Worm (Caenorhabditis elegans) whole organism, L4 larva: ENCODE data around the gene col-161.

Source experiments
- F26F4.8 ChIP-seq: fragments of 200-800 bp; sonication (Bioruptor generic); conservative IDR thresholded peaks from 2 replicates; pipeline ENCODE4 v1.3.6; 2022; ENCODE audit warnings: missing genetic modification characterization, missing compliant biosample characterization
- T20F7.1 ChIP-seq: fragments of 200-800 bp; sonication (Bioruptor generic); optimal IDR thresholded peaks from 2 replicates; lab custom pipeline; 2018; ENCODE audit warnings: mild to moderate bottlenecking, missing genetic modification characterization, missing compliant biosample characterization
- T26A8.4 ChIP-seq: fragments of 200-800 bp; sonication (Bioruptor generic); IDR thresholded peaks from 2 replicates; pipeline ENCODE4 v1.3.6; 2022; ENCODE audit warnings: missing genetic modification characterization, missing compliant biosample characterization
- Y48G9A.11 ChIP-seq: fragments of 200-800 bp; sonication (Bioruptor generic); IDR thresholded peaks from 2 replicates; pipeline ENCODE4 v1.3.6; 2022; ENCODE audit warnings: missing genetic modification reagents, missing genetic modification characterization, missing compliant biosample characterization
- ZK337.2 ChIP-seq: fragments of 200-800 bp; sonication (Bioruptor generic); IDR thresholded peaks from 2 replicates; pipeline ENCODE4 v1.3.6; 2022; ENCODE audit warnings: missing genetic modification reagents, missing genetic modification characterization, missing compliant biosample characterization
- ZK546.5 ChIP-seq, 2 experiments: sonication (generic microtip); optimal IDR thresholded peaks; 2 replicates each; lab custom pipeline; 2017; ENCODE audit warnings: missing biosample characterization in 2 of 2, missing genetic modification characterization in 2 of 2
- aha-1 ChIP-seq: fragments of 150-350 bp; peaks from one replicate; lab custom pipeline; 2014; ENCODE audit warnings: missing biosample characterization, missing genetic modification characterization
- aly-2 ChIP-seq: sonication (generic microtip); optimal IDR thresholded peaks from 2 replicates; lab custom pipeline; 2018; ENCODE audit warnings: missing biosample characterization, missing genetic modification characterization
- ama-1 ChIP-seq: fragments of 150-350 bp; optimal IDR thresholded peaks from 2 replicates; lab custom pipeline; 2014; ENCODE audit warnings: inconsistent platforms, mixed read lengths
- ceh-20 ChIP-seq: fragments of 200-800 bp; sonication (Bioruptor generic); IDR thresholded peaks from 2 replicates; pipeline ENCODE4 v1.3.6; 2022; ENCODE audit warnings: missing genetic modification reagents, missing genetic modification characterization, missing compliant biosample characterization
- ceh-28 ChIP-seq: fragments of 150-350 bp; optimal IDR thresholded peaks from 2 replicates; lab custom pipeline; 2014; ENCODE audit warnings: missing biosample characterization, missing genetic modification reagents, missing genetic modification characterization
- ceh-32 ChIP-seq: sonication (generic microtip); optimal IDR thresholded peaks from 2 replicates; lab custom pipeline; 2016; ENCODE audit warnings: mild to moderate bottlenecking, missing genetic modification characterization, missing compliant biosample characterization; ENCODE audit not compliant: poor library complexity
- ceh-82 ChIP-seq: sonication (generic microtip); optimal IDR thresholded peaks from 2 replicates; lab custom pipeline; 2017; ENCODE audit warnings: missing biosample characterization, missing genetic modification characterization
- cey-2 ChIP-seq: sonication (generic microtip); optimal IDR thresholded peaks from 3 replicates; lab custom pipeline; 2017; ENCODE audit warnings: missing genetic modification characterization, mild to moderate bottlenecking, missing compliant biosample characterization, antibody characterized with exemption, borderline replicate concordance; ENCODE audit not compliant: insufficient read depth
- daf-12 ChIP-seq: fragments of 150-350 bp; optimal IDR thresholded peaks from 2 replicates; lab custom pipeline; 2014; ENCODE audit warnings: missing biosample characterization, missing genetic modification reagents, missing genetic modification characterization
- dmd-8 ChIP-seq: fragments of 200-800 bp; sonication (Bioruptor generic); IDR thresholded peaks from 2 replicates; pipeline ENCODE4 v1.3.6; 2022; ENCODE audit warnings: missing genetic modification characterization, missing compliant biosample characterization
- dmd-9 ChIP-seq: fragments of 200-800 bp; sonication (Bioruptor generic); IDR thresholded peaks from 2 replicates; pipeline ENCODE4 v1.3.6; 2022; ENCODE audit warnings: missing genetic modification reagents, missing genetic modification characterization, missing compliant biosample characterization
- dpl-1 ChIP-seq: fragments of 150-350 bp; optimal IDR thresholded peaks from 2 replicates; lab custom pipeline; 2014; ENCODE audit warnings: missing biosample characterization, missing genetic modification reagents, missing genetic modification characterization
- duxl-1 ChIP-seq: sonication (generic microtip); optimal IDR thresholded peaks from 2 replicates; lab custom pipeline; 2016; ENCODE audit warnings: mild to moderate bottlenecking, missing genetic modification characterization, moderate library complexity, missing compliant biosample characterization; ENCODE audit not compliant: poor library complexity
- dve-1 ChIP-seq: sonication (generic microtip); optimal IDR thresholded peaks from 2 replicates; lab custom pipeline; 2017; ENCODE audit warnings: antibody characterized with exemption, mild to moderate bottlenecking, missing genetic modification characterization, missing compliant biosample characterization; ENCODE audit not compliant: insufficient read depth
- gei-8 ChIP-seq: fragments of 200-800 bp; sonication (Bioruptor generic); optimal IDR thresholded peaks from 2 replicates; lab custom pipeline; 2018; ENCODE audit warnings: mild to moderate bottlenecking, missing genetic modification characterization, missing compliant biosample characterization
- hlh-11 ChIP-seq: fragments of 200-800 bp; sonication (Bioruptor generic); optimal IDR thresholded peaks from 2 replicates; lab custom pipeline; 2018; ENCODE audit warnings: mild to moderate bottlenecking, missing genetic modification characterization, missing compliant biosample characterization
- hmg-1.1 ChIP-seq: fragments of 200-800 bp; sonication (Bioruptor generic); IDR thresholded peaks from 2 replicates; pipeline ENCODE4 v1.3.6; 2022; ENCODE audit warnings: missing genetic modification reagents, missing genetic modification characterization, missing compliant biosample characterization
- jun-1 ChIP-seq: fragments of 150-350 bp; optimal IDR thresholded peaks from 2 replicates; lab custom pipeline; 2014; ENCODE audit warnings: missing biosample characterization, missing genetic modification reagents, missing genetic modification characterization
- lin-13 ChIP-seq: fragments of 150-350 bp; optimal IDR thresholded peaks from 2 replicates; lab custom pipeline; 2014; ENCODE audit warnings: missing biosample characterization, missing genetic modification reagents, missing genetic modification characterization
- lin-15B ChIP-seq: fragments of 150-350 bp; sonication (generic microtip); optimal IDR thresholded peaks from 3 replicates; lab custom pipeline; 2014; ENCODE audit warnings: missing biosample characterization, missing genetic modification characterization
- lsy-2 ChIP-seq, 2 experiments: fragments of 150-350 bp in 1 of 2; sonication (generic microtip) in 1 of 2; optimal IDR thresholded peaks; 2 replicates each; lab custom pipeline; 2014 to 2017; ENCODE audit warnings: missing biosample characterization in 2 of 2, missing genetic modification characterization in 2 of 2
- madf-5 ChIP-seq, 2 experiments: fragments of 200-800 bp; sonication (Bioruptor generic); IDR thresholded peaks; 2 replicates each; pipeline ENCODE4 v1.3.6; 2022; ENCODE audit warnings: missing compliant biosample characterization in 2 of 2, missing genetic modification characterization in 2 of 2
- mes-2 ChIP-seq: sonication (generic microtip); optimal IDR thresholded peaks from 2 replicates; lab custom pipeline; 2016; ENCODE audit warnings: missing genotype, mild to moderate bottlenecking, missing genetic modification characterization, missing compliant biosample characterization; ENCODE audit not compliant: poor library complexity, severe bottlenecking
- mxl-2 ChIP-seq: fragments of 200-800 bp; sonication (Bioruptor generic); conservative IDR thresholded peaks from 2 replicates; pipeline ENCODE4 v1.3.6; 2022; ENCODE audit warnings: missing genetic modification reagents, missing genetic modification characterization, missing compliant biosample characterization
- nhr-102 ChIP-seq: sonication (generic microtip); optimal IDR thresholded peaks from 2 replicates; lab custom pipeline; 2016; ENCODE audit warnings: mild to moderate bottlenecking, missing genetic modification characterization, moderate library complexity, missing compliant biosample characterization
- nhr-11 ChIP-seq: fragments of 150-350 bp; optimal IDR thresholded peaks from 2 replicates; lab custom pipeline; 2014; ENCODE audit warnings: missing biosample characterization, missing genetic modification characterization
- nhr-111 ChIP-seq: fragments of 200-800 bp; sonication (Bioruptor generic); optimal IDR thresholded peaks from 2 replicates; lab custom pipeline; 2018; ENCODE audit warnings: mild to moderate bottlenecking, missing genetic modification characterization, missing compliant biosample characterization
- nhr-25 ChIP-seq: sonication (generic microtip); optimal IDR thresholded peaks from 2 replicates; lab custom pipeline; 2017; ENCODE audit warnings: missing genetic modification characterization, mild to moderate bottlenecking, missing compliant biosample characterization, antibody characterized with exemption, moderate library complexity, borderline replicate concordance; ENCODE audit not compliant: insufficient read depth
- nhr-28 ChIP-seq: fragments of 150-350 bp; optimal IDR thresholded peaks from 2 replicates; lab custom pipeline; 2014; ENCODE audit warnings: missing biosample characterization, missing genetic modification characterization
- nhr-6 ChIP-seq: fragments of 150-350 bp; optimal IDR thresholded peaks from 2 replicates; lab custom pipeline; 2014; ENCODE audit warnings: missing biosample characterization, missing genetic modification characterization
- saeg-2 ChIP-seq: fragments of 200-800 bp; sonication (Bioruptor generic); IDR thresholded peaks from 2 replicates; pipeline ENCODE4 v1.3.6; 2022; ENCODE audit warnings: missing genetic modification reagents, missing genetic modification characterization, missing compliant biosample characterization
- set-16 ChIP-seq: fragments of 200-800 bp; sonication (Bioruptor generic); IDR thresholded peaks from 2 replicates; pipeline ENCODE4 v1.3.6; 2022; ENCODE audit warnings: missing genetic modification reagents, missing genetic modification characterization, missing compliant biosample characterization
- spr-3 ChIP-seq: fragments of 200-800 bp; sonication (Bioruptor generic); optimal IDR thresholded peaks from 2 replicates; lab custom pipeline; 2018; ENCODE audit warnings: mild to moderate bottlenecking, missing genetic modification characterization, missing compliant biosample characterization
- tra-1 ChIP-seq: fragments of 200-800 bp; sonication (Bioruptor generic); IDR thresholded peaks from 2 replicates; pipeline ENCODE4 v1.3.6; 2022; ENCODE audit warnings: missing genetic modification reagents, missing genetic modification characterization, missing compliant biosample characterization
- unc-130 ChIP-seq: sonication (generic microtip); optimal IDR thresholded peaks from 2 replicates; lab custom pipeline; 2016; ENCODE audit warnings: missing genetic modification reagents, missing genetic modification characterization, missing compliant biosample characterization
- unc-62 ChIP-seq, 3 experiments: fragments of 150-350 bp in 1 of 3; sonication (generic microtip); optimal IDR thresholded peaks in 2 of 3; peaks in 1 of 3; 1 replicate in 1 of 3; 2 replicates in 2 of 3; lab custom pipeline; 2014 to 2017; ENCODE audit warnings: missing biosample characterization in 3 of 3, missing genetic modification characterization in 3 of 3, missing genetic modification reagents in 3 of 3, missing genotype in 1 of 3
- zip-2 ChIP-seq: fragments of 150-350 bp; optimal IDR thresholded peaks from 2 replicates; lab custom pipeline; 2014; ENCODE audit warnings: missing biosample characterization, missing genetic modification characterization
- ztf-11 ChIP-seq: fragments of 150-350 bp; optimal IDR thresholded peaks from 2 replicates; lab custom pipeline; 2014; ENCODE audit warnings: missing biosample characterization, missing genetic modification characterization
- ztf-7 ChIP-seq: fragments of 150-350 bp; optimal IDR thresholded peaks from 2 replicates; lab custom pipeline; 2014; ENCODE audit warnings: missing biosample characterization, missing genetic modification characterization

Gene col-161

ce11 chrV:13320676-13321075, 2.9 kb upstream of the col-161 start, which contains the start of gene srh-15:
Gene srh-15 (plus strand): TSS chrV:13320976.
- no peak for TF ChIP-seq nhr-111
- peak in 1 of 2 experiments; percentile 73 for TF ChIP-seq unc-62 (GFP tag; optimal IDR thresholded peaks at IDR 0.05 in 1 of 2; lab: Kevin White, UChicago)
- no peak for TF ChIP-seq unc-62 (tag; optimal IDR thresholded peaks at IDR 0.05; lab: Kevin White, UChicago)

- TF ChIP-seq dmd-8 (GFP tag; lab: Robert Waterston, UW) (0 out of 2 replicates have a peak, but pooled peaks have one; percentile 10), madf-5 (GFP tag; IDR thresholded peaks at IDR 0.05; lab: Robert Waterston, UW) (0 out of 4 replicates have a peak, but pooled peaks of 1 of the 2 experiments have one; percentile 7), set-16 (GFP tag; lab: Robert Waterston, UW) (peak; percentile 98)
- TF ChIP-seq, all 104 proteins: peak for 3; not testable (repeated sequence) for 101
Observed at ce11 chrV:13317247-13317646, 564 bp downstream of the col-161 start.

- TF ChIP-seq lsy-2 (tag; optimal IDR thresholded peaks at IDR 0.05; lab: Kevin White, UChicago) (peak in 1 of 2 experiments; percentile 93), ceh-82 (tag; lab: Kevin White, UChicago) (no peak), cey-2 (tag; lab: Kevin White, UChicago) (no peak), spr-3 (GFP tag; lab: Kevin White, UChicago) (no peak), zip-2 (peak; percentile 1), hmg-1.1 (GFP tag; lab: Robert Waterston, UW) (peak; percentile 36; the same call in 1 of the 2 replicates), ztf-7 (no peak), ceh-32 (tag; lab: Kevin White, UChicago) (no peak), hlh-11 (tag; lab: Kevin White, UChicago) (peak; percentile 41), nhr-102 (tag; lab: Kevin White, UChicago) (peak; percentile 9), nhr-25 (peak; percentile 5), ceh-20 (GFP tag; lab: Robert Waterston, UW) (no peak), gei-8 (GFP tag; lab: Kevin White, UChicago) (no peak), unc-130 (GFP tag; lab: Kevin White, UChicago) (peak; percentile 71), dpl-1 (GFP tag; lab: Kevin White, UChicago) (peak; percentile 83), F26F4.8 (GFP tag; lab: Robert Waterston, UW) (no peak), nhr-6 (tag; lab: Kevin White, UChicago) (peak; percentile 97), T20F7.1 (GFP tag; lab: Kevin White, UChicago) (peak; percentile 99), aha-1 (tag; lab: Kevin White, UChicago) (peak; percentile 73), tra-1 (GFP tag; lab: Robert Waterston, UW) (no peak), saeg-2 (no peak), ZK546.5 (tag; optimal IDR thresholded peaks at IDR 0.05; lab: Kevin White, UChicago) (no peak), dmd-9 (GFP tag; lab: Robert Waterston, UW) (peak; percentile 67; the same call in 1 of the 2 replicates), lin-13 (no peak), nhr-28 (tag; lab: Kevin White, UChicago) (peak; percentile 20), ama-1 (lab: Kevin White, UChicago) (no peak), dve-1 (tag; lab: Kevin White, UChicago) (peak; percentile 80), mxl-2 (GFP tag; lab: Robert Waterston, UW) (no peak), ceh-28 (tag; lab: Kevin White, UChicago) (no peak), ztf-11 (tag; lab: Kevin White, UChicago) (no peak), unc-62 (GFP tag; optimal IDR thresholded peaks at IDR 0.05 in 1 of 2; lab: Kevin White, UChicago) (peak in 1 of 2 experiments; percentile 90), unc-62 (tag; optimal IDR thresholded peaks at IDR 0.05; lab: Kevin White, UChicago) (no peak), duxl-1 (tag; lab: Kevin White, UChicago) (peak; percentile 83), lin-15B (tag; lab: Kevin White, UChicago) (peak; percentile 56), jun-1 (no peak), Y48G9A.11 (GFP tag; lab: Robert Waterston, UW) (peak; percentile 96), nhr-11 (no peak), ZK337.2 (GFP tag; lab: Robert Waterston, UW) (peak; percentile 82), aly-2 (tag; lab: Kevin White, UChicago) (no peak), T26A8.4 (GFP tag; lab: Robert Waterston, UW) (0 out of 2 replicates have a peak, but pooled peaks have one; percentile 44), daf-12 (tag; lab: Kevin White, UChicago) (no peak), mes-2 (peak; percentile 99)
Observed at ce11 chrV:13313045-13313623, 4.7 kb downstream of the col-161 start, which contains the start of gene C50B6.3. Gene C50B6.3 (plus strand): TSS chrV:13313573.
